Worm (Caenorhabditis elegans): ENCODE data around the gene str-99.

The str-99 gene

DNA sequence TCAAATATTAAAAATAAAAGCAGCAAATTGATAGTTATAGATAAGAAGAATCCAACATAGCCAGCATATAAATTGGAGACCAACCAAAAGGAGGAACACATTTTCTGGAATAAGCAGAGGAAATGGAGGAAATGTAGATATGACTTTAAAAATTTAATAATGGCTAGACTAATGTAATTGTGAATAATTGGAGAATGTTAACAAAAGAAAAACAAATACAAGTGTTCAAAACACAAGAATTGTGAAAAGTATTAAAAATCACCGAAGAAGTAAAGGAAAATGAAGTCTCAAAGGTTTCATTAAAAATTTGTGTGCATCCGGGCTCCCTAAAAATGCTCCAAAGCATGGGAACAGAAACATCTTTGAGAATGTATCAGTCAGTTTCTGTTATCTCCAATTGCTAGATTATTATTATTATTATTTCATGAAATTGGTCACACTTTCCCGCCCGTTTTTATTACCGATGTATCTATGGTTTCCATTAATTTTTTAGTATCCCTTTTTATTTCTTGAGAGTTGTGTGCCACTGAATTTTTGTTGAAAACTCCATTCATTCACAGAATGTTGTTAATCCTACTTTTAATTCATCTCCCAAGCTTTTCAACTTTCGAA, 3.9 kb upstream of the str-99 start, which contains the start of the genes str-109 and F10A3.11 (continued):
- no peak for TF ChIP-seq F57C9.4 (tag; optimal IDR thresholded peaks at IDR 0.05)
- no peak for TF ChIP-seq ceh-58 (GFP tag; IDR thresholded peaks at IDR 0.05)

DNA sequence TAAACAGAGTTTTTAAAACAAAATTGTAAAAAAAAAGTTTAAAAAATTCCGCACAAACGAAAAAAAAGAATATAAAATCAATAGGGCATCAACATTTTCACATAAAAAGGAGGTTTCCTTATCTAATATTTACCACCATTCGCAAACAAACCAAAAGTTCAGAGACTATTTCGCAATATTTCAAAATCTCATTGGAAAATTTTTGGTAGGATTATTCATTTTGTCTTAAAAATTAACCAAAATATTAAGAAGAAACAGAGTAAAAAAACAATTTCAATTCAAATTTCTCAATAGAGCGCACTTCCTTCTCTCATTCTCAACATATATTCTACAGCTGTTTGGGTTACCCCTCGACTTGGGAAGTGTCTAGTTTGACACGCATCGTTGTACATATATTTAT, 1.8 kb upstream of the str-99 start:
- TF ChIP-seq cebp-1 (GFP tag; IDR thresholded peaks at IDR 0.05) (peak; percentile 85), cebp-1 (tag; optimal IDR thresholded peaks at IDR 0.05) (peak; percentile 96), snpc-4 (GFP tag; optimal IDR thresholded peaks at IDR 0.05) (no peak), snpc-4 (tag; optimal IDR thresholded peaks at IDR 0.05) (no peak), F33H1.4 (GFP tag; IDR thresholded peaks at IDR 0.05) (no peak)

DNA sequence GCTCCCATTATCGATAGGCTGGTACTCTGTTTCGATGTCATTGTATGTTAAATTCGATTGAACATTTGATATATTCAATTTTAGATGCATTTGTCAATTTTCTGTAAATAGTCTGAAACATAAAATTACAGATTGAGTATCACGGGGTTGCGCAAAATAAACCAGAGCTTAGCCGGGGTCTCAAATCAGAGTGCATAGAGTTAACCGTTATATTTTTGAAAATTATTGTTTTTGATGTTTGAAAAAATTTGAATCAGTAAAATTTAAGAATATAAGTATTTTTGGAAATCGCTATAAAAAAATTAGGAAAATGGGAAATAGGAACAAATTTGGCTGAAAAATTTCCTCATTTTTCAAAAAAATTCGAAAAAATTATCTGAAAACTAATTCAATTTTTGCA, 1.3 kb upstream of the str-99 start, which contains the start of gene F10A3.17:
Gene F10A3.17, minus strand, starts transcription at position 101 of the 400 bp plus-strand sequence.
- TF ChIP-seq ztf-25 (GFP tag; IDR thresholded peaks at IDR 0.05), result no peak
- TF ChIP-seq T07F8.4 (tag; optimal IDR thresholded peaks at IDR 0.05), result no peak
- TF ChIP-seq ztf-6 (GFP tag; IDR thresholded peaks at IDR 0.05), result no peak
- TF ChIP-seq F52B5.7 (tag; optimal IDR thresholded peaks at IDR 0.05), result no peak
- TF ChIP-seq lsl-1 (GFP tag; optimal IDR thresholded peaks at IDR 0.05), result no peak
- TF ChIP-seq madf-6 (GFP tag; IDR thresholded peaks at IDR 0.05), result no peak
- no peak for TF ChIP-seq sdz-38 (tag; optimal IDR thresholded peaks at IDR 0.05)
- no peak for TF ChIP-seq rcor-1 (GFP tag; IDR thresholded peaks at IDR 0.05)
- no peak for TF ChIP-seq him-1 (tag; optimal IDR thresholded peaks at IDR 0.05)
- no peak for TF ChIP-seq zim-3 (tag; optimal IDR thresholded peaks at IDR 0.05)
- no peak for TF ChIP-seq cebp-2 (GFP tag; IDR thresholded peaks at IDR 0.05)
- no peak for TF ChIP-seq rec-8 (tag; optimal IDR thresholded peaks at IDR 0.05)
- TF ChIP-seq F37B4.10 (GFP tag; IDR thresholded peaks at IDR 0.05), result no peak
- TF ChIP-seq dpl-1 (GFP tag; optimal IDR thresholded peaks at IDR 0.05), result no peak
- no peak for TF ChIP-seq snpc-1.3 (tag; optimal IDR thresholded peaks at IDR 0.05; ENCODE audit: insufficient read depth)
- no peak for TF ChIP-seq aptf-3 (GFP tag; IDR thresholded peaks at IDR 0.05)
- TF ChIP-seq egl-44 (GFP tag; IDR thresholded peaks at IDR 0.05), result no peak
- no peak for TF ChIP-seq F49E8.2 (tag; optimal IDR thresholded peaks at IDR 0.05; ENCODE audit: insufficient read depth)
- no peak for TF ChIP-seq nfya-1 (tag; optimal IDR thresholded peaks at IDR 0.05; ENCODE audit: borderline replicate concordance, insufficient read depth)
- TF ChIP-seq pbrm-1 (GFP tag; IDR thresholded peaks at IDR 0.05), result no peak

DNA sequence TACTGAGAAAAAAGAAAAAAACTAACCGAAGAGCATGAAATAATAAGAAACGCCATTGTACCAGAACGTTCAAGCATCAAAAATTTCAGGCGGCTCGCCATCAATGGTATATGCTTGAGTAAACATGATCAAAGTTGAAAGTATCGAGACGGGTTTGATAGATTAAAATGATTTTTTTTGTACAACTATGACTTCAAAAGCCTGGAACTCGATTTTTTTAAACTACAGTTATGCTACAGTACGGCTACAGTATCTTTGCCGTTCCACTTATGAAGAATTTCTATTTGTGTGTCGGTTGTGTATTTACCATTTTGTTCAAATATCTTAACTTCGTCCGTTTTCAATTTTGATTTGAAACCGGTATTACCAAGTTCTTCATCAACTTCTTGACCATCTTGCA, 3.2 kb downstream of the str-99 start, which contains the start of gene str-97:
Gene str-97, minus strand, starts transcription at position 101 of the 400 bp plus-strand sequence.
- TF ChIP-seq athp-1 (tag; optimal IDR thresholded peaks at IDR 0.05), result no peak
- no peak for TF ChIP-seq ceh-79 (tag; optimal IDR thresholded peaks at IDR 0.05)
- no peak for TF ChIP-seq akir-1 (GFP tag; optimal IDR thresholded peaks at IDR 0.05)
- TF ChIP-seq bed-2 (GFP tag; IDR thresholded peaks at IDR 0.05), result no peak
- TF ChIP-seq madf-3 (GFP tag; IDR thresholded peaks at IDR 0.05), result no peak
- no peak for TF ChIP-seq ceh-58 (GFP tag; IDR thresholded peaks at IDR 0.05)

DNA sequence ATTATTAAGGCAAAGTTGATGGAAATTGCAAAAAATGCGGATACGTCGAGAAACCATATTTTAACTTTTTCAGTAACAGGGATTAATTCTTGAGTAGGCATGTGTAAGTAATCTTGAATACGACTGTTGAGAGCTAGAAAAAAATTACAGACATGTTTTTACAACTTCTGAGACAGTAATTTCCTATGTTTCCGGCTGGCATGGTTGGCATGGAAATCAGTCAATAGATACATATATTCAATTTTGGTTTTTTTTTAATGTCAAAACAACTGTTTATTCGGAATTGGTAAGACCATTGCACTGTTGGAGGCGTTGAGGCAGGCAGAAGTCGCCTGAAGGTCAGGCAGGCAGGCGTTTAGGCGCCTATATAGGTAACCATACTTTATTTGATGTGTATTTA, 4.9 kb downstream of the str-99 start, which contains the start of gene str-254:
Gene str-254, minus strand, starts transcription at position 101 of the 400 bp plus-strand sequence.
- no peak for TF ChIP-seq snpc-3.4 (tag; optimal IDR thresholded peaks at IDR 0.05)
- no peak for TF ChIP-seq attf-6 (GFP tag; IDR thresholded peaks at IDR 0.05)
- TF ChIP-seq hlh-12 (tag; optimal IDR thresholded peaks at IDR 0.05), result no peak
- TF ChIP-seq nfya-1 (tag; optimal IDR thresholded peaks at IDR 0.05; ENCODE audit: borderline replicate concordance, insufficient read depth), result no peak
- no peak for TF ChIP-seq sea-2 (GFP tag; IDR thresholded peaks at IDR 0.05)
- no peak for TF ChIP-seq nhr-80 (tag; optimal IDR thresholded peaks at IDR 0.05)
- TF ChIP-seq F57C9.4 (tag; optimal IDR thresholded peaks at IDR 0.05), result no peak
- TF ChIP-seq nhr-90 (tag; optimal IDR thresholded peaks at IDR 0.05), result no peak
- TF ChIP-seq nhr-120 (GFP tag; IDR thresholded peaks at IDR 0.05), result no peak
- TF ChIP-seq nhr-179 (tag; optimal IDR thresholded peaks at IDR 0.05), result no peak
- no peak for TF ChIP-seq ZK185.1 (tag; optimal IDR thresholded peaks at IDR 0.05; ENCODE audit: poor library complexity, severe bottlenecking)
- no peak for TF ChIP-seq zfh-2 (GFP tag; conservative IDR thresholded peaks at IDR 0.05)
- no peak for TF ChIP-seq unc-62 (GFP tag; optimal IDR thresholded peaks at IDR 0.05)
- TF ChIP-seq dpl-1 (GFP tag; optimal IDR thresholded peaks at IDR 0.05), result no peak
- TF ChIP-seq ztf-25 (GFP tag; IDR thresholded peaks at IDR 0.05), result no peak

All from whole organism, young adult.